Worm (Caenorhabditis elegans): Measurements from ENCODE around the gene F36A4.2.

F36A4.2 gene

DNA sequence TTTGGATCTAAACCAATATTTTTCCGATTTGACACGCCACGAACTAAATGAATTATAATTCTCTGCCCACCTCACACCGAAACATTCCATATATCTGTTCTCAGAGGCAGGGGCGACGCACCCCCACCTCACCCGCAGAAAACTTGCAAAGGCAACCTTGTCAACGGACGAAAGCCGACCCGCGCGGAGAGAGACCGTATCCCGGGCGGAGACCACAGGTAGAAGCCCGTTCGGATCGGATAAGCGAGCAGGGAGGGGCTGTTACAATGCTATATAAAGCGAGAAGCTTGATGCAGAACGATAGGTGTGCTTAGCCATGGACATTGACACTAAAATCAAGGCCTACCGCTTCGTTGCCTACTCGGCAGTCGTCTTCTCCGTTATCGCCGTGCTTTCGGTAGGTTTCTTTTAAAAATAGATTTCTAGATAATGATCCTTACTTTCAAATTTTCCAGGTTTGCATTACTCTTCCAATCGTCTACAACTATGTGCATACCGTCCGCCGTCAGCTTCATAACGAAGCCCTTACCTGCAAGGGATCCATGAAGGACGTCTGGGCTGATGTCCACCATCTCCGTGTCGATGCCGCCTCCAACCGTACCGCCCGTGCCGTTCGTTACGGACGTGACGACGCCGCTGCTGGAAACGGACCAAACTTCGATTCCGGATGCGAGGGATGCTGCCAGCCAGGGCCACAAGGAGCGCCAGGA is 35.6 kb upstream of the F36A4.2 start, which contains the start of the genes zipt-2.2 and dpy-13 (continued):
- no peak for TF ChIP-seq nhr-77 (tag; optimal IDR thresholded peaks at IDR 0.05)
- TF ChIP-seq nhr-11 (tag; optimal IDR thresholded peaks at IDR 0.05), result no peak
- TF ChIP-seq fkh-10 (GFP tag; optimal IDR thresholded peaks at IDR 0.05), result no peak
- peak; percentile 80 for TF ChIP-seq nhr-43 (tag; optimal IDR thresholded peaks at IDR 0.05; ENCODE audit: poor library complexity, severe bottlenecking)
- TF ChIP-seq sea-2 (GFP tag; optimal IDR thresholded peaks at IDR 0.05), result no peak
- no peak for TF ChIP-seq daf-12 (tag; optimal IDR thresholded peaks at IDR 0.05)
- TF ChIP-seq ceh-28 (tag; optimal IDR thresholded peaks at IDR 0.05), result no peak
- TF ChIP-seq ztf-4 (tag; optimal IDR thresholded peaks at IDR 0.05), result no peak
- TF ChIP-seq nhr-23 (tag; optimal IDR thresholded peaks at IDR 0.05), result peak; percentile 2
- peak; percentile 77 for TF ChIP-seq nhr-25 (tag; optimal IDR thresholded peaks at IDR 0.05)

DNA sequence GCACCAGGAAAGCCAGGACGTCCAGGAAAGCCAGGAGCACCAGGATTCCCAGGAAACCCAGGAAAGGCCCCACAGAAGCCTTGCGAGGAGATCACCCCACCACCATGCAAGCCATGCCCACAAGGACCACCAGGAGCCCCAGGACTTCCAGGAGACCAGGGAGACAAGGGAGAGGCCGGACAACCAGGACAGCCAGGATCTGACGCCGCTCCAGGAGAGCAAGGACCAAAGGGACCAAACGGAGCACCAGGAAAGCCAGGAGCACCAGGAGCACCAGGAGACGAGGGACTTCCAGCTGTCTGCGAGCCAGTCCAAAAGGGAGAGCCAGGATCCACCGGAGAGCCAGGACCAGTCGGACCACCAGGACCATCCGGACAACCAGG is 35.0 kb upstream of the F36A4.2 start:
- no peak for TF ChIP-seq nhr-23 (tag; optimal IDR thresholded peaks at IDR 0.05)
- no peak for TF ChIP-seq nhr-237 (tag; optimal IDR thresholded peaks at IDR 0.05)
- no peak for TF ChIP-seq sea-2 (GFP tag; optimal IDR thresholded peaks at IDR 0.05)
- no peak for TF ChIP-seq daf-12 (tag; optimal IDR thresholded peaks at IDR 0.05)
- TF ChIP-seq pqm-1 (tag; optimal IDR thresholded peaks at IDR 0.05), result no peak
- TF ChIP-seq eor-1 (tag; optimal IDR thresholded peaks at IDR 0.05), result no peak
- TF ChIP-seq lin-39 (tag; optimal IDR thresholded peaks at IDR 0.05), result no peak
- no peak for TF ChIP-seq egl-27 (tag; optimal IDR thresholded peaks at IDR 0.05)
- TF ChIP-seq elt-3 (tag; optimal IDR thresholded peaks at IDR 0.05), result no peak
- no peak for TF ChIP-seq tbx-2 (tag; optimal IDR thresholded peaks at IDR 0.05)

DNA sequence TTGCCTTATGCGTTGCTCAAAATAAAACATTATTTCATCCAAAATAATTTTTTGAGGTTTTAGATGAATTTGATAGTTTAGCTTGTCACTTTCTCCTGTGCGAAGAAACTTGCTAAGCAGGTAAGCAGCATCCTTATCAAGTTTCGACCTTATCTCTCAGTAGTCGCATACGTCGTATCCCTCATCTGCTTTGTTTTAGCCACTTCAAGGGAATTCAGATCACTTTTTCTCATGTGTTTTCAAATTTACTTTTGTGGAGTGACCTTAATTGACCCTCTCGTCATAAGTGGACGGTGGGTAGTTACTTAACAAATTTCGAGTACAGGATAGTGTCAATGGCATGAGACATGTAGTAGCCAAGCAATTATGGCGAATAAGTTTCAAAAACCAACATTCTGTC is 34.4 kb upstream of the F36A4.2 start:
- peak; percentile 18 for TF ChIP-seq nfya-1 (tag; optimal IDR thresholded peaks at IDR 0.05; ENCODE audit: insufficient read depth)
- no peak for TF ChIP-seq nhr-12 (tag; optimal IDR thresholded peaks at IDR 0.05)
- no peak for TF ChIP-seq R02D3.7 (tag; optimal IDR thresholded peaks at IDR 0.05)
- TF ChIP-seq pqm-1 (tag; optimal IDR thresholded peaks at IDR 0.05), result no peak
- TF ChIP-seq elt-1 (tag; optimal IDR thresholded peaks at IDR 0.05), result no peak
- no peak for TF ChIP-seq jun-1 (tag; optimal IDR thresholded peaks at IDR 0.05)
- peak; percentile 46 for TF ChIP-seq tbx-2 (tag; optimal IDR thresholded peaks at IDR 0.05)
- TF ChIP-seq fos-1 (tag; optimal IDR thresholded peaks at IDR 0.05), result no peak
- TF ChIP-seq lin-39 (tag; optimal IDR thresholded peaks at IDR 0.05), result no peak
- no peak for TF ChIP-seq snpc-4 (tag; optimal IDR thresholded peaks at IDR 0.05)
- TF ChIP-seq fkh-10 (GFP tag; optimal IDR thresholded peaks at IDR 0.05), result no peak
- no peak for TF ChIP-seq nhr-28 (tag; optimal IDR thresholded peaks at IDR 0.05)
- TF ChIP-seq unc-62 (GFP tag; optimal IDR thresholded peaks at IDR 0.05), result no peak
- TF ChIP-seq aly-2 (tag; optimal IDR thresholded peaks at IDR 0.05), result no peak
- no peak for TF ChIP-seq nhr-23 (tag; optimal IDR thresholded peaks at IDR 0.05)
- peak; percentile 68 for TF ChIP-seq nhr-25 (tag; optimal IDR thresholded peaks at IDR 0.05)
- TF ChIP-seq unc-39 (tag; optimal IDR thresholded peaks at IDR 0.05), result no peak
- TF ChIP-seq nhr-77 (tag; optimal IDR thresholded peaks at IDR 0.05), result peak; percentile 55
- no peak for TF ChIP-seq zag-1 (tag; optimal IDR thresholded peaks at IDR 0.05)
- no peak for TF ChIP-seq pha-4 (tag; optimal IDR thresholded peaks at IDR 0.05)
- no peak for TF ChIP-seq eor-1 (tag; optimal IDR thresholded peaks at IDR 0.05)
- no peak for TF ChIP-seq elt-2 (tag; optimal IDR thresholded peaks at IDR 0.05)
- no peak for TF ChIP-seq ceh-82 (tag; optimal IDR thresholded peaks at IDR 0.05)
- TF ChIP-seq nhr-43 (tag; optimal IDR thresholded peaks at IDR 0.05; ENCODE audit: poor library complexity, severe bottlenecking), result no peak
- TF ChIP-seq ztf-11 (tag; optimal IDR thresholded peaks at IDR 0.05), result no peak
- TF ChIP-seq hmg-11 (tag; optimal IDR thresholded peaks at IDR 0.05), result no peak
- no peak for TF ChIP-seq ceh-28 (tag; optimal IDR thresholded peaks at IDR 0.05)
- TF ChIP-seq nhr-237 (tag; optimal IDR thresholded peaks at IDR 0.05), result no peak
- TF ChIP-seq ztf-4 (tag; optimal IDR thresholded peaks at IDR 0.05), result no peak
- TF ChIP-seq egl-27 (tag; optimal IDR thresholded peaks at IDR 0.05), result no peak
- TF ChIP-seq ama-1 (optimal IDR thresholded peaks at IDR 0.05), result peak; percentile 90
- no peak for TF ChIP-seq nhr-76 (tag; optimal IDR thresholded peaks at IDR 0.05)
- TF ChIP-seq elt-3 (tag; optimal IDR thresholded peaks at IDR 0.05), result peak in 1 of 3 experiments; percentile 93

All from whole organism, L3 larva.